Worm (Caenorhabditis elegans): Measurements from ENCODE around the gene snn-1.

DNA sequence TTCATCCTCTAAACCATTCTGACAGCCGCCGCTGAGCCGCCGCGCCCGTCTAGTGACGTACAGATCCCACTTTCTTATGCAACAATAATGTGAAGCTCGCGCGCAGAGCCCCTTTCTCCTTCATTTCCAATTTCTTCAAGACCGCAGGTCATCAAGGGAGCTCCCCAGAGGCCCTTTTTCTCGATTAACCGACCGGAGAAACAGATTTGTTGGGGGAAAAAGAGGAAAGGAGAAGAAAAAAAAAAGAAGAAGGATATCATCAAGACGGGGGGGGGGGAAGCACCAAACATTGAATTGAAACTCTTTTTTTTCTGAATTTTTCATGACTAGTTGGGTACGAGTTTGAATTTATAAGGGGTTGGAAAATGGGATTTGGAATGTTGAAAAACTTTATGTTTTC, 12.4 kb upstream of the snn-1 start:
- no peak for TF ChIP-seq T22C8.4 (GFP tag; IDR thresholded peaks at IDR 0.05)
- no peak for TF ChIP-seq ztf-23 (GFP tag; IDR thresholded peaks at IDR 0.05)
- no peak for TF ChIP-seq flt-1 (GFP tag; IDR thresholded peaks at IDR 0.05)
- no peak for TF ChIP-seq ztf-29 (GFP tag; IDR thresholded peaks at IDR 0.05)
- TF ChIP-seq cog-1 (tag; optimal IDR thresholded peaks at IDR 0.05) = no peak
- TF ChIP-seq klf-2 (GFP tag; conservative IDR thresholded peaks at IDR 0.05) = no peak
- no peak for TF ChIP-seq med-1 (GFP tag; optimal IDR thresholded peaks at IDR 0.05; ENCODE audit: insufficient read depth)
- TF ChIP-seq tab-1 (GFP tag; IDR thresholded peaks at IDR 0.05) = no peak

Data from whole organism, midembryonic.